Fruit fly (Drosophila melanogaster) whole organism, prepupa: ENCODE data around the gene CG32638.

Experiments
- Blimp-1 ChIP-seq: fragments of 200-800 bp; sonication (Bioruptor generic); optimal IDR thresholded peaks from 3 replicates; lab custom pipeline; 2017; ENCODE audit warnings: missing biosample characterization, missing genetic modification characterization, mild to moderate bottlenecking, moderate library complexity, missing genetic modification reagents
- Sox102F ChIP-seq: fragments of 200-800 bp; sonication (Bioruptor generic); optimal IDR thresholded peaks from 2 replicates; lab custom pipeline; 2016; ENCODE audit warnings: missing biosample characterization, mild to moderate bottlenecking, missing genetic modification characterization

- no peak for TF ChIP-seq Blimp-1 (GFP tag; lab: Kevin White, UChicago)
- no peak for TF ChIP-seq Sox102F (GFP tag; lab: Kevin White, UChicago)
Observed at dm6 chrX:13089375-13089774, 39.2 kb downstream of the CG32638 start.
